Fruit fly (Drosophila melanogaster) whole organism, wandering third instar larva: ENCODE measurements around the gene tara.
A peak's percentile ranks its signal among the peaks of the same experiment; 100 is the strongest.

Experiments used
- CG9705 ChIP-seq: fragments of 200-800 bp; sonication (Bioruptor generic); optimal IDR thresholded peaks from 2 replicates; lab custom pipeline; 2018; ENCODE audit warnings: missing biosample characterization, mild to moderate bottlenecking, missing genetic modification characterization
- Dif ChIP-seq: fragments of 200-275, 200-300 bp; sonication (Bioruptor generic); optimal IDR thresholded peaks from 2 replicates; lab custom pipeline; 2018; ENCODE audit warnings: missing biosample characterization, missing genetic modification characterization; ENCODE audit not compliant: partially characterized antibody
- HLH106 ChIP-seq: fragments of 200-800 bp; optimal IDR thresholded peaks from 3 replicates; lab custom pipeline; 2019; ENCODE audit warnings: missing biosample characterization, mild to moderate bottlenecking, missing genetic modification characterization, moderate library complexity
- Hnf4 ChIP-seq: fragments of 200-800 bp; sonication (Bioruptor generic); optimal IDR thresholded peaks from 2 replicates; lab custom pipeline; 2016; ENCODE audit warnings: missing biosample characterization, mild to moderate bottlenecking, missing genetic modification characterization
- Jra ChIP-seq: sonication (Bioruptor generic); optimal IDR thresholded peaks from 2 replicates; lab custom pipeline; 2016; ENCODE audit warnings: missing biosample characterization, missing genetic modification characterization
- Myc ChIP-seq: fragments of >200 bp; optimal IDR thresholded peaks from 2 replicates; lab custom pipeline; 2017
- N ChIP-seq: fragments of >200 bp; optimal IDR thresholded peaks from 2 replicates; lab custom pipeline; 2018; ENCODE audit warnings: missing biosample characterization, missing external identifiers, missing genetic modification characterization
- OdsH ChIP-seq: fragments of 200-800 bp; sonication (Bioruptor generic); optimal IDR thresholded peaks from 2 replicates; lab custom pipeline; 2016; ENCODE audit warnings: missing biosample characterization, mild to moderate bottlenecking, missing genetic modification characterization
- Rel ChIP-seq, 2 experiments: fragments of 200-800 bp; sonication (Bioruptor generic) in 1 of 2; optimal IDR thresholded peaks; 2 replicates in 1 of 2; 3 replicates in 1 of 2; lab custom pipeline; 2016 to 2019; ENCODE audit warnings: mild to moderate bottlenecking in 2 of 2, missing biosample characterization in 2 of 2, missing genetic modification characterization in 2 of 2, moderate library complexity in 1 of 2
- Vsx2 ChIP-seq: fragments of 200-300, 225-300 bp; sonication (Bioruptor generic); optimal IDR thresholded peaks from 2 replicates; lab custom pipeline; 2018; ENCODE audit warnings: missing biosample characterization, missing genetic modification characterization; ENCODE audit not compliant: partially characterized antibody
- br ChIP-seq: fragments of 200-800 bp; sonication (Bioruptor generic); optimal IDR thresholded peaks from 2 replicates; lab custom pipeline; 2016; ENCODE audit warnings: missing biosample characterization, missing genetic modification characterization
- brk ChIP-seq: fragments of 200-800 bp; sonication (Bioruptor generic); optimal IDR thresholded peaks from 2 replicates; lab custom pipeline; 2016; ENCODE audit warnings: missing biosample characterization, mild to moderate bottlenecking, missing genetic modification characterization
- dl ChIP-seq, 2 experiments: fragments of 175-275, 200-275 bp in 1 of 2; fragments of 200-275 bp in 1 of 2; sonication (Bioruptor generic); optimal IDR thresholded peaks; lab custom pipeline; 2018; ENCODE audit warnings: mild to moderate bottlenecking in 2 of 2, missing biosample characterization in 2 of 2, missing genetic modification characterization in 2 of 2, moderate library complexity in 2 of 2; ENCODE audit not compliant: partially characterized antibody in 2 of 2, insufficient read depth in 1 of 2
- dmrt93B ChIP-seq: fragments of 200-800 bp; sonication (Bioruptor generic); optimal IDR thresholded peaks from 2 replicates; lab custom pipeline; 2018; ENCODE audit warnings: missing biosample characterization, mild to moderate bottlenecking, missing genetic modification characterization
- ey ChIP-seq: fragments of 200-800 bp; sonication (Bioruptor generic); optimal IDR thresholded peaks from 2 replicates; lab custom pipeline; 2016; ENCODE audit warnings: missing biosample characterization, missing genetic modification characterization
- foxo ChIP-seq, 2 experiments: fragments of 200-800 bp; sonication (Bioruptor generic); optimal IDR thresholded peaks; 2 replicates in 1 of 2; 3 replicates in 1 of 2; lab custom pipeline; 2016 to 2017; ENCODE audit warnings: missing biosample characterization in 2 of 2, missing genetic modification characterization in 2 of 2
- fru ChIP-seq: fragments of 200-800 bp; sonication (Bioruptor generic); optimal IDR thresholded peaks from 3 replicates; lab custom pipeline; 2016; ENCODE audit warnings: missing biosample characterization, mild to moderate bottlenecking, missing genetic modification characterization
- h ChIP-seq: fragments of 200-800 bp; sonication (Bioruptor generic); optimal IDR thresholded peaks from 3 replicates; lab custom pipeline; 2016; ENCODE audit warnings: missing biosample characterization, mild to moderate bottlenecking, missing genetic modification characterization
- lola ChIP-seq: fragments of >200 bp; optimal IDR thresholded peaks from 2 replicates; lab custom pipeline; 2017; ENCODE audit warnings: missing biosample characterization, missing genetic modification characterization
- sv ChIP-seq: fragments of 200-800 bp; sonication (Bioruptor generic); optimal IDR thresholded peaks from 3 replicates; lab custom pipeline; 2016; ENCODE audit warnings: missing biosample characterization, missing genetic modification characterization
- tai ChIP-seq: sonication (Bioruptor generic); optimal IDR thresholded peaks from 2 replicates; lab custom pipeline; 2016; ENCODE audit warnings: missing biosample characterization, missing genetic modification characterization
- usp ChIP-seq: fragments of >200 bp; optimal IDR thresholded peaks from 2 replicates; lab custom pipeline; 2017; ENCODE audit warnings: missing biosample characterization, missing genetic modification characterization

Gene tara

DNA sequence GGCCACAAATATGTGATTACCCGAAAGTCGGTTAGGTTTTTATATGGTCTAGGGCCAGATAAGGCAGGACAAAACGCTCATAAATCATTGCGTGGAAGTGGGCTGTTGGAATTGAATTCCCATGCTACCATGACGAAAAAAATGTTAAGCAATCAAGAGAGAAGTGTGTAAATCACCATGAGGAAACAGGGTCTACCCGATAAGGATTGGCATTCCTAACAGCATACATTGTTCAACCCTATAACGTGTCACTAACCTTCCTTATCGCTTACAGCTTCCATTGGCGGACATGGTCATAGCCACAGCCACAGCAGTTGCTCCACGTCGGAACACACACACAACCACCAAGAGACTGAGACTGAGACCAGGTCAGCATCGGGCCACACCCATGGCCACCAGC, 82.6 kb downstream of the tara start:
- TF ChIP-seq CG9705 (GFP tag; lab: Kevin White, UChicago) (no peak), N (GFP tag; lab: Kevin White, UChicago) (no peak), HLH106 (no peak), tai (no peak), Jra (GFP tag; lab: Kevin White, UChicago) (no peak), lola (GFP tag; lab: Kevin White, UChicago) (no peak), Rel (GFP tag; optimal IDR thresholded peaks at IDR 0.05; lab: Kevin White, UChicago) (no peak), Rel (tag; optimal IDR thresholded peaks at IDR 0.05; lab: Kevin White, UChicago) (no peak), brk (GFP tag; lab: Kevin White, UChicago) (no peak), dl (GFP tag; optimal IDR thresholded peaks at IDR 0.05; lab: Kevin White, UChicago; ENCODE audit: insufficient read depth in 1 of 2, partially characterized antibody in 2 of 2) (no peak), Dif (GFP tag; lab: Kevin White, UChicago) (no peak), h (GFP tag; lab: Kevin White, UChicago) (no peak), OdsH (no peak), usp (no peak)

DNA sequence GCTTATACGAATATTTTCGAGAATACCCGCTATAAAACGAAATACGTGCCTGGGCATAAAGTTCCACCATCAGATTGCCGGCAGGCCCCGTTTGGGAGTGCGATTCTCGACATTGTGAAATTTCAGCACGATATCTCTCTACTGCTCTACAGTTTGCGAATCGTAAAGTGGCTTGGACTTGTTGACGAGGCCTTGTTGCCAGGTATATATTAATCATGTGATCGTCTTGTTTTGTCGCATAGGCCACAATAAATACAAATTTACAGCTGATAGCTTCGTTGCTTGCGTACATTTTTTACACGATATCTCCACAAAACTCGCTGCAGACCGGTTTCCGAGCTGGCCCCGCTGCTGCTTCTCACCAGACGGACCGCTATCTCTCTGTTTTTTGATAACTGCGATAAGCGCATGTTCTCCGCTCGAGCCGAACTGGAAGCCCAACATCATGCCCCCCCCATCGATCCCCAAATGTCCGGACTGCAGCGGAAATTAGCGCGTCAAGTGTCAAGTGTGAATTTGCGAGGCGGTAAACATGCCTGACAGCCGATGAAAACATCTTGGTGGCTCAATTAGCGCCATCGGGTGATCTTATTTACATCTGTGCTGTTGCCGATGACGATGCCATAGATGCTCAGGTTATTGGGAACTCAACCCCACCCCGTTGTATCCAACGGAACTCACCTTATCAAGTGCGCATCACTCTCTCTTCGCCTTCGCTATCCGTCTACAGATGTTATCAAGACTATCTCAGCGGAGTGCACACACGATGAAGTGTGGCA, 84.0 kb downstream of the tara start:
- no peak for TF ChIP-seq Rel (GFP tag; optimal IDR thresholded peaks at IDR 0.05; lab: Kevin White, UChicago)
- peak; percentile 71 for TF ChIP-seq Rel (tag; optimal IDR thresholded peaks at IDR 0.05; lab: Kevin White, UChicago)
- no peak for TF ChIP-seq dmrt93B (GFP tag; lab: Kevin White, UChicago)
- peak; percentile 11 for TF ChIP-seq h (GFP tag; lab: Kevin White, UChicago)
- no peak for TF ChIP-seq Jra (GFP tag; lab: Kevin White, UChicago)
- peak; percentile 18 for TF ChIP-seq HLH106
- TF ChIP-seq CG9705 (GFP tag; lab: Kevin White, UChicago) = no peak
- TF ChIP-seq Hnf4 = peak; percentile 3
- peak; percentile 42 for TF ChIP-seq fru (GFP tag; lab: Kevin White, UChicago)
- TF ChIP-seq ey (GFP tag; lab: Kevin White, UChicago) = peak; percentile 8
- TF ChIP-seq Myc (lab: Kevin White, UChicago) = no peak
- TF ChIP-seq br = no peak
- peak in 1 of 2 experiments; percentile 58 for TF ChIP-seq foxo (GFP tag; optimal IDR thresholded peaks at IDR 0.05; lab: Kevin White, UChicago)
- peak; percentile 20 for TF ChIP-seq sv
- no peak for TF ChIP-seq Vsx2 (GFP tag; lab: Kevin White, UChicago)
